Fruit fly (Drosophila melanogaster) whole organism, embryonic: ENCODE data around the gene drl.

Source experiments
- BEAF-32 ChIP-seq: fragments of 200-800 bp; sonication (Bioruptor generic); optimal IDR thresholded peaks from 3 replicates; lab custom pipeline; 2017; ENCODE audit warnings: missing biosample characterization, missing genetic modification characterization, mild to moderate bottlenecking, moderate library complexity, missing genetic modification reagents
- C15 ChIP-seq: fragments of 200-800 bp; sonication (Bioruptor generic); IDR thresholded peaks from 3 replicates; pipeline ENCODE4 v1.3.6; 2022; ENCODE audit warnings: missing biosample characterization, missing genetic modification characterization
- CG10959 ChIP-seq: fragments of 200-800 bp; sonication (Bioruptor generic); IDR thresholded peaks from 2 replicates; pipeline ENCODE4 v1.3.6; 2022; ENCODE audit warnings: missing biosample characterization, missing genetic modification characterization
- CG11247 ChIP-seq: fragments of 200-800 bp; sonication (Bioruptor generic); IDR thresholded peaks from 2 replicates; pipeline ENCODE4 v1.3.6; 2022; ENCODE audit warnings: missing biosample characterization, missing genetic modification characterization
- CG13287 ChIP-seq: fragments of 200-800 bp; sonication (Bioruptor generic); IDR thresholded peaks from 2 replicates; pipeline ENCODE4 v1.3.6; 2022; ENCODE audit warnings: missing biosample characterization, missing genetic modification characterization; ENCODE audit not compliant: partially characterized antibody
- CG14860 ChIP-seq: fragments of 200-800 bp; sonication (Bioruptor generic); IDR thresholded peaks from 3 replicates; pipeline ENCODE4 v1.3.6; 2022; ENCODE audit warnings: missing biosample characterization, missing genetic modification characterization; ENCODE audit not compliant: partially characterized antibody
- CG15269 ChIP-seq: fragments of 200-800 bp; sonication (Bioruptor generic); optimal IDR thresholded peaks from 2 replicates; lab custom pipeline; 2018; ENCODE audit warnings: missing biosample characterization, mild to moderate bottlenecking, missing genetic modification characterization, moderate library complexity
- CG17612 ChIP-seq: fragments of 200-800 bp; sonication (Bioruptor generic); IDR thresholded peaks from 2 replicates; pipeline ENCODE4 v1.3.6; 2022; ENCODE audit warnings: missing biosample characterization, missing genetic modification characterization
- CG2199 ChIP-seq: fragments of 200-800 bp; sonication (Bioruptor generic); IDR thresholded peaks from 3 replicates; pipeline ENCODE4 v1.3.6; 2022; ENCODE audit warnings: missing biosample characterization, missing genetic modification characterization
- CG30020 ChIP-seq: fragments of 200-800 bp; optimal IDR thresholded peaks from 2 replicates; lab custom pipeline; 2019; ENCODE audit warnings: missing biosample characterization, mild to moderate bottlenecking, missing genetic modification characterization, moderate library complexity
- CG3407 ChIP-seq: fragments of 200-800 bp; sonication (Bioruptor generic); optimal IDR thresholded peaks from 2 replicates; lab custom pipeline; 2018; ENCODE audit warnings: missing biosample characterization, mild to moderate bottlenecking, missing genetic modification characterization
- CG6813 ChIP-seq: fragments of 200-800 bp; sonication (Bioruptor generic); optimal IDR thresholded peaks from 2 replicates; lab custom pipeline; 2017; ENCODE audit warnings: missing biosample characterization, missing genetic modification characterization, mild to moderate bottlenecking, moderate library complexity, missing genetic modification reagents
- CG7928 ChIP-seq: fragments of 200-800 bp; sonication (Bioruptor generic); optimal IDR thresholded peaks from 2 replicates; lab custom pipeline; 2017; ENCODE audit warnings: missing biosample characterization, mild to moderate bottlenecking, missing genetic modification characterization
- CG8478 ChIP-seq: fragments of >200 bp; optimal IDR thresholded peaks from 2 replicates; lab custom pipeline; 2018
- CG9437 ChIP-seq: fragments of 200-800 bp; sonication (Bioruptor generic); optimal IDR thresholded peaks from 2 replicates; lab custom pipeline; 2018; ENCODE audit warnings: missing biosample characterization, mild to moderate bottlenecking, missing genetic modification characterization
- CG9876 ChIP-seq: fragments of 200-800 bp; sonication (Bioruptor generic); optimal IDR thresholded peaks from 2 replicates; lab custom pipeline; 2016; ENCODE audit warnings: missing biosample characterization, missing genetic modification characterization
- Chrac-16 ChIP-seq: fragments of 200-800 bp; sonication (Bioruptor generic); optimal IDR thresholded peaks from 3 replicates; lab custom pipeline; 2016; ENCODE audit warnings: missing biosample characterization, missing genetic modification characterization
- Dref ChIP-seq: fragments of 200-800 bp; sonication (Bioruptor generic); IDR thresholded peaks from 2 replicates; pipeline ENCODE4 v1.3.6; 2022; ENCODE audit warnings: missing biosample characterization, missing genetic modification characterization
- H15 ChIP-seq: fragments of 200-800 bp; sonication (Bioruptor generic); IDR thresholded peaks from 3 replicates; pipeline ENCODE4 v1.3.6; 2022; ENCODE audit warnings: missing biosample characterization, missing genetic modification characterization
- HLH54F ChIP-seq: fragments of 200-800 bp; sonication (Bioruptor generic); optimal IDR thresholded peaks from 3 replicates; lab custom pipeline; 2016; ENCODE audit warnings: missing biosample characterization, missing genetic modification characterization
- HmgD ChIP-seq: fragments of 200-800 bp; sonication (Bioruptor generic); optimal IDR thresholded peaks from 3 replicates; lab custom pipeline; 2016; ENCODE audit warnings: missing biosample characterization, missing genetic modification characterization
- Oaz ChIP-seq: fragments of 200-800 bp; sonication (Bioruptor generic); IDR thresholded peaks from 2 replicates; pipeline ENCODE4 v1.3.6; 2022; ENCODE audit warnings: missing biosample characterization, missing genetic modification characterization
- Oli ChIP-seq: fragments of 200-800 bp; sonication (Bioruptor generic); optimal IDR thresholded peaks from 2 replicates; lab custom pipeline; 2018; ENCODE audit warnings: missing biosample characterization, mild to moderate bottlenecking, missing genetic modification characterization, moderate library complexity
- Optix ChIP-seq: fragments of 200-800 bp; sonication (Bioruptor generic); IDR thresholded peaks from 3 replicates; pipeline ENCODE4 v1.3.6; 2022; ENCODE audit warnings: missing biosample characterization, missing genetic modification characterization
- Poxn ChIP-seq: fragments of 200-800 bp; sonication (Bioruptor generic); IDR thresholded peaks from 2 replicates; pipeline ENCODE4 v1.3.6; 2022; ENCODE audit warnings: missing biosample characterization, missing genetic modification characterization
- Sry-β ChIP-seq: fragments of 200-800 bp; sonication (Bioruptor generic); optimal IDR thresholded peaks from 2 replicates; lab custom pipeline; 2018; ENCODE audit warnings: missing biosample characterization, mild to moderate bottlenecking, missing genetic modification characterization, moderate library complexity
- TFAM ChIP-seq: fragments of 200-800 bp; sonication (Bioruptor generic); optimal IDR thresholded peaks from 2 replicates; lab custom pipeline; 2017; ENCODE audit warnings: missing biosample characterization, missing genetic modification characterization, inconsistent platforms
- ato ChIP-seq: fragments of 200-800 bp; sonication (Bioruptor generic); IDR thresholded peaks from 2 replicates; pipeline ENCODE4 v1.3.6; 2022; ENCODE audit warnings: missing biosample characterization, missing genetic modification characterization; ENCODE audit not compliant: partially characterized antibody
- cg ChIP-seq: fragments of 200-800 bp; sonication (Bioruptor generic); optimal IDR thresholded peaks from 3 replicates; lab custom pipeline; 2019; ENCODE audit warnings: missing biosample characterization, mild to moderate bottlenecking, missing genetic modification characterization, moderate library complexity
- chif ChIP-seq, 2 experiments: fragments of 200-800 bp; sonication (Bioruptor generic); optimal IDR thresholded peaks; 3 replicates each; lab custom pipeline; 2016; ENCODE audit warnings: missing biosample characterization in 2 of 2, missing genetic modification characterization in 2 of 2
- ci ChIP-seq: fragments of 200-800 bp; sonication (Bioruptor generic); IDR thresholded peaks from 3 replicates; pipeline ENCODE4 v1.3.6; 2022; ENCODE audit warnings: missing biosample characterization, missing genetic modification characterization
- croc ChIP-seq: fragments of 200-800 bp; sonication (Bioruptor generic); conservative IDR thresholded peaks from 3 replicates; pipeline ENCODE4 v1.3.6; 2022; ENCODE audit warnings: missing biosample characterization, missing genetic modification characterization
- crp ChIP-seq, 2 experiments: fragments of 200-800 bp; sonication (Bioruptor generic); optimal IDR thresholded peaks; 2 replicates in 1 of 2; 3 replicates in 1 of 2; lab custom pipeline; 2017; ENCODE audit warnings: missing biosample characterization in 2 of 2, missing genetic modification characterization in 2 of 2, mild to moderate bottlenecking in 1 of 2, moderate library complexity in 1 of 2
- da ChIP-seq: fragments of 200-800 bp; sonication (Bioruptor generic); optimal IDR thresholded peaks from 2 replicates; lab custom pipeline; 2016; ENCODE audit warnings: missing biosample characterization, missing genetic modification characterization
- dan ChIP-seq: fragments of 200-800 bp; sonication (Bioruptor generic); IDR thresholded peaks from 2 replicates; pipeline ENCODE4 v1.3.6; 2022; ENCODE audit warnings: missing biosample characterization, missing genetic modification characterization
- eyg ChIP-seq: fragments of 200-800 bp; sonication (Bioruptor generic); optimal IDR thresholded peaks from 3 replicates; lab custom pipeline; 2016; ENCODE audit warnings: missing biosample characterization, missing genetic modification characterization
- gsb-n ChIP-seq: fragments of 200-800 bp; sonication (Bioruptor generic); optimal IDR thresholded peaks from 3 replicates; lab custom pipeline; 2018; ENCODE audit warnings: missing biosample characterization, mild to moderate bottlenecking, missing genetic modification characterization
- hbn ChIP-seq: fragments of 200-800 bp; sonication (Bioruptor generic); IDR thresholded peaks from 2 replicates; pipeline ENCODE4 v1.3.6; 2022; ENCODE audit warnings: missing biosample characterization, missing genetic modification characterization; ENCODE audit not compliant: partially characterized antibody
- jumu ChIP-seq: fragments of 200-800 bp; sonication (Bioruptor generic); optimal IDR thresholded peaks from 3 replicates; lab custom pipeline; 2016; ENCODE audit warnings: missing biosample characterization, missing genetic modification characterization
- nau ChIP-seq: fragments of 200-800 bp; sonication (Bioruptor generic); optimal IDR thresholded peaks from 3 replicates; lab custom pipeline; 2017; ENCODE audit warnings: missing biosample characterization, mild to moderate bottlenecking, missing genetic modification characterization, missing genetic modification reagents
- odd ChIP-seq: fragments of 200-800 bp; sonication (Bioruptor generic); optimal IDR thresholded peaks from 2 replicates; lab custom pipeline; 2017; ENCODE audit warnings: missing biosample characterization, mild to moderate bottlenecking, missing genetic modification characterization
- otp ChIP-seq: fragments of 200-800 bp; sonication (Bioruptor generic); IDR thresholded peaks from 3 replicates; pipeline ENCODE4, ENCODE4 v1.3.6; 2022; ENCODE audit warnings: missing biosample characterization, missing genetic modification characterization
- pb ChIP-seq: fragments of 200-800 bp; sonication (Bioruptor generic); optimal IDR thresholded peaks from 3 replicates; lab custom pipeline; 2016; ENCODE audit warnings: missing biosample characterization, missing genetic modification characterization
- peb ChIP-seq: fragments of 200-800 bp; sonication (Bioruptor generic); IDR thresholded peaks from 2 replicates; pipeline ENCODE4 v1.3.6; 2022; ENCODE audit warnings: missing biosample characterization, missing genetic modification characterization
- pfk ChIP-seq: fragments of 200-800 bp; sonication (Bioruptor generic); optimal IDR thresholded peaks from 2 replicates; lab custom pipeline; 2018; ENCODE audit warnings: missing biosample characterization, mild to moderate bottlenecking, missing genetic modification characterization, moderate library complexity
- pho ChIP-seq: fragments of 200-800 bp; sonication (Bioruptor generic); optimal IDR thresholded peaks from 2 replicates; lab custom pipeline; 2016; ENCODE audit warnings: missing biosample characterization, missing genetic modification characterization
- ro ChIP-seq: fragments of 200-800 bp; sonication (Bioruptor generic); IDR thresholded peaks from 2 replicates; pipeline ENCODE4 v1.3.6; 2022; ENCODE audit warnings: missing biosample characterization, missing genetic modification characterization
- sc ChIP-seq, 3 experiments: fragments of >200 bp in 2 of 3; fragments of 200-800 bp in 1 of 3; sonication (Bioruptor generic) in 1 of 3; optimal IDR thresholded peaks; 2 replicates in 2 of 3; 3 replicates in 1 of 3; lab custom pipeline; 2017; ENCODE audit warnings: mild to moderate bottlenecking in 1 of 3, missing biosample characterization in 1 of 3, missing genetic modification characterization in 1 of 3, missing genetic modification reagents in 1 of 3
- so ChIP-seq: fragments of 200-800 bp; sonication (Bioruptor generic); IDR thresholded peaks from 3 replicates; pipeline ENCODE4 v1.3.6; 2022; ENCODE audit warnings: missing biosample characterization, missing genetic modification characterization
- ssp ChIP-seq: fragments of 200-800 bp; sonication (Bioruptor generic); IDR thresholded peaks from 2 replicates; pipeline ENCODE4 v1.3.6; 2022; ENCODE audit warnings: missing biosample characterization, missing genetic modification characterization
- wdn ChIP-seq: fragments of 200-800 bp; sonication (Bioruptor generic); IDR thresholded peaks from 2 replicates; pipeline ENCODE4 v1.3.6; 2022; ENCODE audit warnings: missing biosample characterization, missing genetic modification characterization
- zfh1 ChIP-seq: fragments of 200-800 bp; sonication (Bioruptor generic); IDR thresholded peaks from 3 replicates; pipeline ENCODE4 v1.3.6; 2022; ENCODE audit warnings: missing biosample characterization, missing genetic modification characterization

Gene drl

dm6 chr2L:19200211-19200610, 10.1 kb downstream of the drl start:
- TF ChIP-seq TFAM (no peak), croc (GFP tag; lab: Robert Waterston, UW) (no peak), ato (no peak), BEAF-32 (GFP tag; lab: Kevin White, UChicago) (no peak), CG15269 (no peak), so (no peak), CG13287 (GFP tag; lab: Robert Waterston, UW) (no peak), zfh1 (0 out of 3 replicates have a peak, but pooled peaks have one; percentile 20), pho (GFP tag; lab: Kevin White, UChicago) (no peak), cg (GFP tag; lab: Kevin White, UChicago) (no peak), H15 (GFP tag; lab: Robert Waterston, UW) (no peak), CG14860 (no peak), jumu (GFP tag; lab: Kevin White, UChicago) (peak; percentile 15), Chrac-16 (peak; percentile 6), Oaz (no peak), wdn (GFP tag; lab: Robert Waterston, UW) (no peak), Oli (tag; lab: Kevin White, UChicago) (peak; percentile 2), CG30020 (tag; lab: Kevin White, UChicago) (no peak), HmgD (GFP tag; lab: Kevin White, UChicago) (no peak), pb (GFP tag; lab: Kevin White, UChicago) (no peak), peb (no peak), dan (no peak), odd (no peak), CG9437 (no peak), nau (GFP tag; lab: Kevin White, UChicago) (no peak), CG10959 (GFP tag; lab: Robert Waterston, UW) (no peak), Sry-β (GFP tag; lab: Kevin White, UChicago) (no peak), C15 (no peak), Poxn (GFP tag; lab: Robert Waterston, UW) (no peak), hbn (GFP tag; lab: Robert Waterston, UW) (no peak), CG6813 (GFP tag; lab: Kevin White, UChicago) (no peak), CG9876 (GFP tag; lab: Kevin White, UChicago) (no peak), ssp (GFP tag; lab: Robert Waterston, UW) (no peak), otp (GFP tag; lab: Robert Waterston, UW) (no peak), chif (GFP tag; optimal IDR thresholded peaks at IDR 0.05; lab: Kevin White, UChicago) (peak; percentile 24 to 39), pfk (no peak), CG7928 (GFP tag; lab: Kevin White, UChicago) (no peak), crp (GFP tag; optimal IDR thresholded peaks at IDR 0.05; lab: Kevin White, UChicago) (no peak), gsb-n (tag; lab: Kevin White, UChicago) (no peak), CG17612 (GFP tag; lab: Robert Waterston, UW) (no peak), eyg (GFP tag; lab: Kevin White, UChicago) (no peak), sc (optimal IDR thresholded peaks at IDR 0.05; lab: Kevin White, UChicago) (no peak), sc (GFP tag; optimal IDR thresholded peaks at IDR 0.05; lab: Kevin White, UChicago) (no peak), Dref (GFP tag; lab: Robert Waterston, UW) (no peak), CG2199 (GFP tag; lab: Robert Waterston, UW) (no peak), da (no peak), ro (GFP tag; lab: Robert Waterston, UW) (no peak), ci (GFP tag; lab: Robert Waterston, UW) (0 out of 3 replicates have a peak, but pooled peaks have one; percentile 19), CG3407 (no peak), CG11247 (GFP tag; lab: Robert Waterston, UW) (no peak), HLH54F (GFP tag; lab: Kevin White, UChicago) (no peak), CG8478 (no peak), Optix (no peak)
